Worm (Caenorhabditis elegans) whole organism, L4 larva: ENCODE data around the gene syx-3.
A peak's percentile ranks its signal among the peaks of the same experiment; 100 is the strongest.

Experiments
- F44E2.7 ChIP-seq: fragments of 200-800 bp; sonication (Bioruptor generic); IDR thresholded peaks from 2 replicates; pipeline ENCODE4 v2.1.2; 2022; ENCODE audit warnings: missing genetic modification characterization, missing compliant biosample characterization
- Y48G9A.11 ChIP-seq: fragments of 200-800 bp; sonication (Bioruptor generic); IDR thresholded peaks from 2 replicates; pipeline ENCODE4 v1.3.6; 2022; ENCODE audit warnings: missing genetic modification reagents, missing genetic modification characterization, missing compliant biosample characterization
- Y5F2A.4 ChIP-seq: fragments of 200-800 bp; sonication (Bioruptor generic); optimal IDR thresholded peaks from 2 replicates; lab custom pipeline; 2018; ENCODE audit warnings: mild to moderate bottlenecking, missing genetic modification characterization, missing compliant biosample characterization
- ZK337.2 ChIP-seq: fragments of 200-800 bp; sonication (Bioruptor generic); IDR thresholded peaks from 2 replicates; pipeline ENCODE4 v1.3.6; 2022; ENCODE audit warnings: missing genetic modification reagents, missing genetic modification characterization, missing compliant biosample characterization
- aha-1 ChIP-seq: fragments of 150-350 bp; peaks from one replicate; lab custom pipeline; 2014; ENCODE audit warnings: missing biosample characterization, missing genetic modification characterization
- arid-1 ChIP-seq: fragments of 200-800 bp; sonication (Bioruptor generic); conservative IDR thresholded peaks from 2 replicates; pipeline ENCODE4 v1.3.6; 2022; ENCODE audit warnings: missing genetic modification reagents, missing genetic modification characterization, missing compliant biosample characterization
- ceh-28 ChIP-seq: fragments of 150-350 bp; optimal IDR thresholded peaks from 2 replicates; lab custom pipeline; 2014; ENCODE audit warnings: missing biosample characterization, missing genetic modification reagents, missing genetic modification characterization
- ceh-44 ChIP-seq: fragments of 200-800 bp; sonication (Bioruptor generic); IDR thresholded peaks from 2 replicates; pipeline ENCODE4 v1.3.6; 2022; ENCODE audit warnings: missing genetic modification reagents, missing genetic modification characterization, missing compliant biosample characterization
- ceh-82 ChIP-seq: sonication (generic microtip); optimal IDR thresholded peaks from 2 replicates; lab custom pipeline; 2017; ENCODE audit warnings: missing biosample characterization, missing genetic modification characterization
- ces-1 ChIP-seq: fragments of 150-350 bp; sonication (generic microtip); optimal IDR thresholded peaks from 4 replicates; lab custom pipeline; 2014; ENCODE audit warnings: missing biosample characterization, missing genetic modification reagents, missing genetic modification characterization
- dmd-6 ChIP-seq: fragments of 200-800 bp; sonication (Bioruptor generic); IDR thresholded peaks from 2 replicates; pipeline ENCODE4 v1.3.6; 2022; ENCODE audit warnings: missing genetic modification reagents, missing genetic modification characterization, missing compliant biosample characterization
- duxl-1 ChIP-seq: sonication (generic microtip); optimal IDR thresholded peaks from 2 replicates; lab custom pipeline; 2016; ENCODE audit warnings: mild to moderate bottlenecking, missing genetic modification characterization, moderate library complexity, missing compliant biosample characterization; ENCODE audit not compliant: poor library complexity
- egl-27 ChIP-seq: sonication (generic microtip); optimal IDR thresholded peaks from 3 replicates; lab custom pipeline; 2017; ENCODE audit warnings: missing biosample characterization, missing genetic modification reagents, missing genetic modification characterization
- egl-43 ChIP-seq: fragments of 200-800 bp; sonication (Bioruptor generic); IDR thresholded peaks from 2 replicates; pipeline ENCODE4 v1.3.6; 2022; ENCODE audit warnings: missing genetic modification reagents, missing genetic modification characterization, missing compliant biosample characterization
- fkh-10 ChIP-seq: fragments of 150-350 bp; optimal IDR thresholded peaks from 2 replicates; lab custom pipeline; 2014; ENCODE audit warnings: missing biosample characterization, missing genetic modification reagents, missing genetic modification characterization
- gei-8 ChIP-seq: fragments of 200-800 bp; sonication (Bioruptor generic); optimal IDR thresholded peaks from 2 replicates; lab custom pipeline; 2018; ENCODE audit warnings: mild to moderate bottlenecking, missing genetic modification characterization, missing compliant biosample characterization
- hmg-1.1 ChIP-seq: fragments of 200-800 bp; sonication (Bioruptor generic); IDR thresholded peaks from 2 replicates; pipeline ENCODE4 v1.3.6; 2022; ENCODE audit warnings: missing genetic modification reagents, missing genetic modification characterization, missing compliant biosample characterization
- lin-29 ChIP-seq: fragments of 200-800 bp; sonication (Bioruptor generic); IDR thresholded peaks from 2 replicates; pipeline ENCODE4 v1.3.6; 2022; ENCODE audit warnings: missing genetic modification reagents, missing genetic modification characterization, missing compliant biosample characterization
- lin-38 ChIP-seq: fragments of 200-800 bp; sonication (Bioruptor generic); IDR thresholded peaks from 2 replicates; pipeline ENCODE4 v1.3.6; 2022; ENCODE audit warnings: missing genetic modification reagents, missing genetic modification characterization, missing compliant biosample characterization
- madf-5 ChIP-seq, 2 experiments: fragments of 200-800 bp; sonication (Bioruptor generic); IDR thresholded peaks; 2 replicates each; pipeline ENCODE4 v1.3.6; 2022; ENCODE audit warnings: missing compliant biosample characterization in 2 of 2, missing genetic modification characterization in 2 of 2
- mdl-1 ChIP-seq, 2 experiments: fragments of 150-350 bp in 1 of 2; sonication (generic microtip) in 1 of 2; optimal IDR thresholded peaks; 2 replicates each; lab custom pipeline; 2014 to 2017; ENCODE audit warnings: missing biosample characterization in 2 of 2, missing genetic modification characterization in 2 of 2
- mep-1 ChIP-seq: fragments of 150-350 bp; sonication (generic microtip); optimal IDR thresholded peaks from 3 replicates; lab custom pipeline; 2014; ENCODE audit warnings: missing biosample characterization, missing genetic modification characterization
- mes-2 ChIP-seq: sonication (generic microtip); optimal IDR thresholded peaks from 2 replicates; lab custom pipeline; 2016; ENCODE audit warnings: missing genotype, mild to moderate bottlenecking, missing genetic modification characterization, missing compliant biosample characterization; ENCODE audit not compliant: poor library complexity, severe bottlenecking
- mxl-3 ChIP-seq: fragments of 200-800 bp; sonication (Bioruptor generic); optimal IDR thresholded peaks from 2 replicates; lab custom pipeline; 2018; ENCODE audit warnings: mild to moderate bottlenecking, missing genetic modification characterization, missing compliant biosample characterization
- nhr-6 ChIP-seq: fragments of 150-350 bp; optimal IDR thresholded peaks from 2 replicates; lab custom pipeline; 2014; ENCODE audit warnings: missing biosample characterization, missing genetic modification characterization
- nhr-76 ChIP-seq: fragments of 150-350 bp; optimal IDR thresholded peaks from 2 replicates; lab custom pipeline; 2014; ENCODE audit warnings: missing biosample characterization, missing genetic modification characterization
- rbr-2 ChIP-seq: sonication (generic microtip); optimal IDR thresholded peaks from 2 replicates; lab custom pipeline; 2016; ENCODE audit warnings: missing genotype, missing genetic modification characterization, missing compliant biosample characterization
- set-16 ChIP-seq: fragments of 200-800 bp; sonication (Bioruptor generic); IDR thresholded peaks from 2 replicates; pipeline ENCODE4 v1.3.6; 2022; ENCODE audit warnings: missing genetic modification reagents, missing genetic modification characterization, missing compliant biosample characterization
- skn-1 ChIP-seq: fragments of 150-350 bp; optimal IDR thresholded peaks from 2 replicates; lab custom pipeline; 2014; ENCODE audit warnings: missing biosample characterization, missing genetic modification characterization
- tag-97 ChIP-seq: fragments of 200-800 bp; sonication (Bioruptor generic); IDR thresholded peaks from 2 replicates; pipeline ENCODE4 v1.3.6; 2022; ENCODE audit warnings: missing genetic modification characterization, missing compliant biosample characterization
- tra-1 ChIP-seq: fragments of 200-800 bp; sonication (Bioruptor generic); IDR thresholded peaks from 2 replicates; pipeline ENCODE4 v1.3.6; 2022; ENCODE audit warnings: missing genetic modification reagents, missing genetic modification characterization, missing compliant biosample characterization
- unc-130 ChIP-seq: sonication (generic microtip); optimal IDR thresholded peaks from 2 replicates; lab custom pipeline; 2016; ENCODE audit warnings: missing genetic modification reagents, missing genetic modification characterization, missing compliant biosample characterization
- unc-62 ChIP-seq, 3 experiments: fragments of 150-350 bp in 1 of 3; sonication (generic microtip); optimal IDR thresholded peaks in 2 of 3; peaks in 1 of 3; 1 replicate in 1 of 3; 2 replicates in 2 of 3; lab custom pipeline; 2014 to 2017; ENCODE audit warnings: missing biosample characterization in 3 of 3, missing genetic modification characterization in 3 of 3, missing genetic modification reagents in 3 of 3, missing genotype in 1 of 3
- vab-7 ChIP-seq: fragments of 200-800 bp; sonication (Bioruptor generic); IDR thresholded peaks from 2 replicates; pipeline ENCODE4 v1.3.6; 2022; ENCODE audit warnings: missing genetic modification reagents, missing genetic modification characterization, missing compliant biosample characterization
- zag-1 ChIP-seq: fragments of 150-350 bp; optimal IDR thresholded peaks from 2 replicates; lab custom pipeline; 2014; ENCODE audit warnings: missing biosample characterization, missing genetic modification characterization
- zfp-2 ChIP-seq: sonication (generic microtip); optimal IDR thresholded peaks from 2 replicates; lab custom pipeline; 2016; ENCODE audit warnings: mild to moderate bottlenecking, missing genetic modification characterization, missing compliant biosample characterization
- zfp-3 ChIP-seq: fragments of 200-800 bp; sonication (Bioruptor generic); conservative IDR thresholded peaks from 2 replicates; pipeline ENCODE4 v1.3.6; 2022; ENCODE audit warnings: missing genetic modification reagents, missing genetic modification characterization, missing compliant biosample characterization
- ztf-11 ChIP-seq: fragments of 150-350 bp; optimal IDR thresholded peaks from 2 replicates; lab custom pipeline; 2014; ENCODE audit warnings: missing biosample characterization, missing genetic modification characterization
- ztf-7 ChIP-seq: fragments of 150-350 bp; optimal IDR thresholded peaks from 2 replicates; lab custom pipeline; 2014; ENCODE audit warnings: missing biosample characterization, missing genetic modification characterization

The syx-3 gene

ce11 chrX:5366613-5367012, 17.7 kb downstream of the syx-3 start:
- no peak for TF ChIP-seq duxl-1
- TF ChIP-seq madf-5 (GFP tag; IDR thresholded peaks at IDR 0.05; lab: Robert Waterston, UW), result no peak
- TF ChIP-seq lin-38 (GFP tag; lab: Robert Waterston, UW), result no peak
- no peak for TF ChIP-seq unc-62 (GFP tag; optimal IDR thresholded peaks at IDR 0.05 in 1 of 2; lab: Kevin White, UChicago)
- TF ChIP-seq unc-62 (tag; optimal IDR thresholded peaks at IDR 0.05; lab: Kevin White, UChicago), result no peak
- no peak for TF ChIP-seq ceh-28
- TF ChIP-seq zfp-3 (GFP tag; lab: Robert Waterston, UW), result no peak
- no peak for TF ChIP-seq aha-1
- TF ChIP-seq ceh-82 (tag; lab: Kevin White, UChicago), result no peak
- TF ChIP-seq tag-97, result no peak
- no peak for TF ChIP-seq F44E2.7 (GFP tag; lab: Robert Waterston, UW)
- TF ChIP-seq Y5F2A.4, result no peak
- TF ChIP-seq zag-1 (tag; lab: Kevin White, UChicago), result no peak
- TF ChIP-seq ztf-7, result no peak
- no peak for TF ChIP-seq unc-130 (GFP tag; lab: Kevin White, UChicago)
- no peak for TF ChIP-seq ceh-44
- no peak for TF ChIP-seq egl-27 (tag; lab: Kevin White, UChicago)
- TF ChIP-seq nhr-6 (tag; lab: Kevin White, UChicago), result no peak
- TF ChIP-seq hmg-1.1 (GFP tag; lab: Robert Waterston, UW), result no peak
- no peak for TF ChIP-seq zfp-2 (tag; lab: Kevin White, UChicago)

DNA sequence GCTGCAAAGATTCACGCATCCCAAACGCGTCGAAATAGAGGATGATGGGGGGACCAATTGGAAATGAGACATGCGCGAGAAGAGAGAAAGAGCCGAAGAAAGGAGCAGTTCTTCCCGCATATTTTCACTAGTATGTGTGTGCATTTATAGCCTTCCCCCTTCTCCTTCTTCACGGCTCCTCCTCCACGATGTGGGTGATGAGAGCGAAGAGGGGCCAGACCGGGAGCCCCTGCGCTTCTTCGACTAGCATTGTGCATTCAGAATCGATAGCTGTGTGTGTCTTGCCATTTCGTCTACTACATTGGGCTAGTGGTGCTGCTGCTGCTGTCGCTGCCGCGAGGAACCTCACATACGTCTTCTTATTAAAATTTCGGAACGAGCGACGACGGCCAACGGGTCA, 19.3 kb downstream of the syx-3 start, which contains the start of gene jkk-1:
Gene jkk-1, plus strand, starts transcription at position 249 of the 400 bp plus-strand sequence.
- TF ChIP-seq rbr-2 (peak; percentile 69), Y48G9A.11 (GFP tag; lab: Robert Waterston, UW) (no peak), egl-43 (GFP tag; lab: Robert Waterston, UW) (0 out of 2 replicates have a peak, but pooled peaks have one; percentile 44), mdl-1 (tag; optimal IDR thresholded peaks at IDR 0.05; lab: Kevin White, UChicago) (peak in 1 of 2 experiments; percentile 39), hmg-1.1 (GFP tag; lab: Robert Waterston, UW) (peak; percentile 75), lin-29 (GFP tag; lab: Robert Waterston, UW) (no peak), gei-8 (GFP tag; lab: Kevin White, UChicago) (no peak), mep-1 (tag; lab: Kevin White, UChicago) (peak; percentile 48), mes-2 (tag; lab: Kevin White, UChicago) (no peak), unc-62 (GFP tag; optimal IDR thresholded peaks at IDR 0.05 in 1 of 2; lab: Kevin White, UChicago) (peak in 1 of 2 experiments; percentile 97), unc-62 (tag; optimal IDR thresholded peaks at IDR 0.05; lab: Kevin White, UChicago) (no peak), dmd-6 (peak; percentile 13; the same call in 1 of the 2 replicates), fkh-10 (GFP tag; lab: Kevin White, UChicago) (peak; percentile 78), nhr-76 (no peak), ces-1 (GFP tag; lab: Kevin White, UChicago) (no peak), ztf-11 (no peak), mxl-3 (peak; percentile 2), ZK337.2 (GFP tag; lab: Robert Waterston, UW) (no peak), tra-1 (GFP tag; lab: Robert Waterston, UW) (no peak), aha-1 (peak; percentile 90), set-16 (GFP tag; lab: Robert Waterston, UW) (peak; percentile 57), lin-38 (GFP tag; lab: Robert Waterston, UW) (no peak), arid-1 (GFP tag; lab: Robert Waterston, UW) (0 out of 2 replicates have a peak, but pooled peaks have one; percentile 24), vab-7 (0 out of 2 replicates have a peak, but pooled peaks have one; percentile 28), skn-1 (tag; lab: Kevin White, UChicago) (no peak), egl-27 (tag; lab: Kevin White, UChicago) (no peak)
